Worm (Caenorhabditis elegans): Measurements from ENCODE around the gene sel-15.

ce11 chrIII:649935-650334 lies 46.3 kb downstream of the sel-15 start:
- no peak for TF ChIP-seq ama-1 (optimal IDR thresholded peaks at IDR 0.05)
- no peak for TF ChIP-seq tra-4 (tag; optimal IDR thresholded peaks at IDR 0.05)
- no peak for TF ChIP-seq sea-1 (GFP tag; conservative IDR thresholded peaks at IDR 0.05)
- no peak for TF ChIP-seq hmbx-1 (tag; optimal IDR thresholded peaks at IDR 0.05)
- TF ChIP-seq F13C5.2 (tag; optimal IDR thresholded peaks at IDR 0.05) = no peak
- TF ChIP-seq scrt-1 (GFP tag; IDR thresholded peaks at IDR 0.05) = no peak
- TF ChIP-seq tbx-37 (GFP tag; conservative IDR thresholded peaks at IDR 0.05) = no peak
- no peak for TF ChIP-seq pes-1 (GFP tag; IDR thresholded peaks at IDR 0.05)

Data from whole organism, early embryonic.